Fruit fly (Drosophila melanogaster): ENCODE measurements around the gene CG33170.

- no peak for TF ChIP-seq ci (GFP tag; IDR thresholded peaks at IDR 0.05)
- no peak for TF ChIP-seq onecut (GFP tag; IDR thresholded peaks at IDR 0.05)
- TF ChIP-seq CG2202 (tag; optimal IDR thresholded peaks at IDR 0.05): no peak
- no peak for TF ChIP-seq H15 (GFP tag; IDR thresholded peaks at IDR 0.05)
- no peak for TF ChIP-seq pros (GFP tag; optimal IDR thresholded peaks at IDR 0.05)
- no peak for TF ChIP-seq Mrtf (GFP tag; IDR thresholded peaks at IDR 0.05)
- TF ChIP-seq CTCF (GFP tag; optimal IDR thresholded peaks at IDR 0.05): no peak
- TF ChIP-seq CG8388 (GFP tag; optimal IDR thresholded peaks at IDR 0.05): no peak
- no peak for TF ChIP-seq kay (GFP tag; optimal IDR thresholded peaks at IDR 0.05)
- no peak for TF ChIP-seq nom (GFP tag; optimal IDR thresholded peaks at IDR 0.05)
- TF ChIP-seq CG12659 (GFP tag; optimal IDR thresholded peaks at IDR 0.05): no peak
- TF ChIP-seq CG17912 (GFP tag; optimal IDR thresholded peaks at IDR 0.05): no peak
- no peak for TF ChIP-seq H2.0 (GFP tag; IDR thresholded peaks at IDR 0.05)
- TF ChIP-seq pita (GFP tag; optimal IDR thresholded peaks at IDR 0.05): no peak
Measured at dm6 chr3L:22879344-22879723, 14.9 kb downstream of the CG33170 start.

Data from whole organism, embryonic.